Worm (Caenorhabditis elegans) whole organism, L2 larva: Measurements from ENCODE around the gene pqn-91.
"Not testable (repeated sequence)": the region's sequence is repeated elsewhere in the genome, so short reads cannot be mapped to it uniquely, and the experiment has no call there.

Source experiments
- C34F6.9 ChIP-seq: fragments of 150-350 bp; optimal IDR thresholded peaks from 2 replicates; lab custom pipeline; 2014; ENCODE audit warnings: missing biosample characterization, missing genetic modification characterization
- F13H6.1 ChIP-seq: sonication (generic microtip); optimal IDR thresholded peaks from 2 replicates; lab custom pipeline; 2016; ENCODE audit warnings: missing genetic modification characterization, missing compliant biosample characterization
- R02D3.7 ChIP-seq: fragments of 150-350 bp; optimal IDR thresholded peaks from 2 replicates; lab custom pipeline; 2014; ENCODE audit warnings: missing biosample characterization, missing genetic modification characterization
- Y55F3AM.14 ChIP-seq: fragments of 200-800 bp; sonication (Bioruptor generic); optimal IDR thresholded peaks from 2 replicates; lab custom pipeline; 2018; ENCODE audit warnings: mild to moderate bottlenecking, missing genetic modification characterization, missing compliant biosample characterization
- alr-1 ChIP-seq: fragments of 150-350 bp; optimal IDR thresholded peaks from 2 replicates; lab custom pipeline; 2014; ENCODE audit warnings: missing biosample characterization, missing genetic modification characterization
- aly-2 ChIP-seq: fragments of 150-350 bp; optimal IDR thresholded peaks from 2 replicates; lab custom pipeline; 2014; ENCODE audit warnings: missing biosample characterization, missing genetic modification characterization
- ama-1 ChIP-seq: fragments of 150-350 bp; optimal IDR thresholded peaks from 2 replicates; lab custom pipeline; 2018; ENCODE audit warnings: inconsistent platforms
- ceh-16 ChIP-seq: fragments of 150-350 bp; optimal IDR thresholded peaks from 2 replicates; lab custom pipeline; 2014; ENCODE audit warnings: missing biosample characterization, missing genetic modification characterization
- crh-2 ChIP-seq: sonication (generic microtip); optimal IDR thresholded peaks from 2 replicates; lab custom pipeline; 2017; ENCODE audit warnings: missing biosample characterization, missing genetic modification characterization
- dmd-4 ChIP-seq: sonication (generic microtip); optimal IDR thresholded peaks from 2 replicates; lab custom pipeline; 2017; ENCODE audit warnings: missing biosample characterization, missing genetic modification characterization
- egl-27 ChIP-seq: sonication (generic microtip); optimal IDR thresholded peaks from 3 replicates; lab custom pipeline; 2017; ENCODE audit warnings: missing biosample characterization, missing genetic modification reagents, missing genetic modification characterization
- elt-3 ChIP-seq: sonication (generic microtip); optimal IDR thresholded peaks from 2 replicates; lab custom pipeline; 2017; ENCODE audit warnings: missing biosample characterization, missing genetic modification characterization
- fos-1 ChIP-seq: fragments of 150-350 bp; optimal IDR thresholded peaks from 2 replicates; lab custom pipeline; 2014; ENCODE audit warnings: missing biosample characterization, missing genetic modification characterization
- lin-13 ChIP-seq: fragments of 150-350 bp; optimal IDR thresholded peaks from 2 replicates; lab custom pipeline; 2014; ENCODE audit warnings: missing biosample characterization, missing genetic modification reagents, missing genetic modification characterization
- lsy-2 ChIP-seq, 2 experiments: fragments of 150-350 bp in 1 of 2; sonication (generic microtip) in 1 of 2; optimal IDR thresholded peaks; 2 replicates each; lab custom pipeline; 2014 to 2017; ENCODE audit warnings: missing biosample characterization in 2 of 2, missing genetic modification characterization in 2 of 2
- mab-5 ChIP-seq: fragments of 150-350 bp; optimal IDR thresholded peaks from 2 replicates; lab custom pipeline; 2014; ENCODE audit warnings: missing biosample characterization, missing genetic modification characterization
- nhr-129 ChIP-seq: fragments of 150-350 bp; optimal IDR thresholded peaks from 2 replicates; lab custom pipeline; 2014; ENCODE audit warnings: missing biosample characterization, missing genetic modification characterization
- nhr-21 ChIP-seq: fragments of 150-350 bp; optimal IDR thresholded peaks from 2 replicates; lab custom pipeline; 2014; ENCODE audit warnings: missing biosample characterization, missing genetic modification characterization
- nhr-237 ChIP-seq: fragments of 150-350 bp; optimal IDR thresholded peaks from 2 replicates; lab custom pipeline; 2014; ENCODE audit warnings: missing biosample characterization, missing genetic modification characterization
- nhr-25 ChIP-seq: fragments of 150-350 bp; sonication (generic microtip); optimal IDR thresholded peaks from 3 replicates; lab custom pipeline; 2014; ENCODE audit warnings: missing biosample characterization, missing genetic modification characterization
- nhr-6 ChIP-seq: fragments of 150-350 bp; optimal IDR thresholded peaks from 2 replicates; lab custom pipeline; 2014; ENCODE audit warnings: missing biosample characterization, missing genetic modification characterization
- nhr-77 ChIP-seq: fragments of 150-350 bp; optimal IDR thresholded peaks from 2 replicates; lab custom pipeline; 2014; ENCODE audit warnings: missing biosample characterization, missing genetic modification characterization
- peb-1 ChIP-seq: fragments of 150-350 bp; optimal IDR thresholded peaks from 2 replicates; lab custom pipeline; 2014; ENCODE audit warnings: missing biosample characterization, missing genetic modification characterization
- sem-4 ChIP-seq: fragments of 150-350 bp; optimal IDR thresholded peaks from 2 replicates; lab custom pipeline; 2014; ENCODE audit warnings: missing biosample characterization, missing genetic modification reagents, missing genetic modification characterization
- skn-1 ChIP-seq: sonication (generic microtip); optimal IDR thresholded peaks from 2 replicates; lab custom pipeline; 2017; ENCODE audit warnings: missing biosample characterization, missing genetic modification characterization
- sma-3 ChIP-seq: sonication (generic microtip); optimal IDR thresholded peaks from 2 replicates; lab custom pipeline; 2016; ENCODE audit warnings: missing genetic modification reagents, missing genetic modification characterization, missing compliant biosample characterization
- snpc-4 ChIP-seq: fragments of 150-350 bp; optimal IDR thresholded peaks from 2 replicates; lab custom pipeline; 2014; ENCODE audit warnings: missing biosample characterization, missing genetic modification characterization
- unc-39 ChIP-seq: fragments of 150-350 bp; optimal IDR thresholded peaks from 2 replicates; lab custom pipeline; 2014; ENCODE audit warnings: missing biosample characterization, missing genetic modification characterization
- unc-55 ChIP-seq: fragments of 150-350 bp; sonication (generic microtip); optimal IDR thresholded peaks from 3 replicates; lab custom pipeline; 2014; ENCODE audit warnings: missing biosample characterization, missing genetic modification reagents, missing genetic modification characterization
- ztf-11 ChIP-seq: sonication (generic microtip); optimal IDR thresholded peaks from 2 replicates; lab custom pipeline; 2017; ENCODE audit warnings: missing biosample characterization, missing genetic modification characterization

pqn-91 gene

ce11 chrIV:15291162-15291561 is 545 bp upstream of the pqn-91 start, which contains the start of gene pqn-90:
Gene pqn-90 (minus strand): TSS chrIV:15291262.
- no peak for TF ChIP-seq elt-3 (tag; lab: Kevin White, UChicago)
- no peak for TF ChIP-seq crh-2 (tag; lab: Kevin White, UChicago)
- no peak for TF ChIP-seq nhr-237 (tag; lab: Kevin White, UChicago)
- TF ChIP-seq lsy-2 (tag; optimal IDR thresholded peaks at IDR 0.05; lab: Kevin White, UChicago): no peak

- no peak for TF ChIP-seq alr-1 (tag; lab: Kevin White, UChicago)
- no peak for TF ChIP-seq dmd-4 (tag; lab: Kevin White, UChicago)
- no peak for TF ChIP-seq nhr-129 (tag; lab: Kevin White, UChicago)
- TF ChIP-seq snpc-4 (tag; lab: Kevin White, UChicago): no peak
- no peak for TF ChIP-seq fos-1 (tag; lab: Kevin White, UChicago)
- TF ChIP-seq nhr-21 (tag; lab: Kevin White, UChicago): no peak
- TF ChIP-seq unc-55 (GFP tag; lab: Kevin White, UChicago): no peak
Measured at ce11 chrIV:15294040-15294439, 2.3 kb downstream of the pqn-91 start, which contains the start of gene Y73F8A.10. Gene Y73F8A.10 (plus strand): TSS chrIV:15294340.

- TF ChIP-seq lin-13 (GFP tag; lab: Kevin White, UChicago) (no peak), nhr-21 (tag; lab: Kevin White, UChicago) (no peak), sem-4 (tag; lab: Kevin White, UChicago) (no peak), sma-3 (no peak), unc-39 (tag; lab: Kevin White, UChicago) (no peak), skn-1 (tag; lab: Kevin White, UChicago) (no peak), R02D3.7 (tag; lab: Kevin White, UChicago) (no peak)
- TF ChIP-seq, all 48 proteins: peak for 0
Measured at ce11 chrIV:15300041-15300440, 8.3 kb downstream of the pqn-91 start.

- no peak for TF ChIP-seq ztf-11 (tag; lab: Kevin White, UChicago)
- TF ChIP-seq F13H6.1 (tag; lab: Kevin White, UChicago): no peak
- no peak for TF ChIP-seq sem-4 (tag; lab: Kevin White, UChicago)
- no peak for TF ChIP-seq elt-3 (tag; lab: Kevin White, UChicago)
- TF ChIP-seq alr-1 (tag; lab: Kevin White, UChicago): no peak
- TF ChIP-seq lsy-2 (tag; optimal IDR thresholded peaks at IDR 0.05; lab: Kevin White, UChicago): no peak
- no peak for TF ChIP-seq nhr-25
- no peak for TF ChIP-seq sma-3
- TF ChIP-seq peb-1: no peak
- TF ChIP-seq snpc-4 (tag; lab: Kevin White, UChicago): no peak
- TF ChIP-seq nhr-237 (tag; lab: Kevin White, UChicago): no peak
- no peak for TF ChIP-seq egl-27 (tag; lab: Kevin White, UChicago)
- no peak for TF ChIP-seq nhr-6 (tag; lab: Kevin White, UChicago)
- TF ChIP-seq aly-2: no peak
- no peak for TF ChIP-seq mab-5 (tag; lab: Kevin White, UChicago)
- no peak for TF ChIP-seq ceh-16 (tag; lab: Kevin White, UChicago)
- TF ChIP-seq ama-1 (lab: Kevin White, UChicago): no peak
- no peak for TF ChIP-seq skn-1 (tag; lab: Kevin White, UChicago)
- TF ChIP-seq nhr-21 (tag; lab: Kevin White, UChicago): no peak
- no peak for TF ChIP-seq Y55F3AM.14 (GFP tag; lab: Kevin White, UChicago)
Measured at ce11 chrIV:15302151-15302550, 10.4 kb downstream of the pqn-91 start, which contains the start of gene best-21. Gene best-21 (plus strand): TSS chrIV:15302451.

- not testable (repeated sequence) for TF ChIP-seq Y55F3AM.14 (GFP tag; lab: Kevin White, UChicago); unc-39 (tag; lab: Kevin White, UChicago); peb-1
Measured at ce11 chrIV:15311590-15311989, 19.9 kb downstream of the pqn-91 start, which contains the start of gene Y73F8A.12. Gene Y73F8A.12 (minus strand): TSS chrIV:15311690.

DNA sequence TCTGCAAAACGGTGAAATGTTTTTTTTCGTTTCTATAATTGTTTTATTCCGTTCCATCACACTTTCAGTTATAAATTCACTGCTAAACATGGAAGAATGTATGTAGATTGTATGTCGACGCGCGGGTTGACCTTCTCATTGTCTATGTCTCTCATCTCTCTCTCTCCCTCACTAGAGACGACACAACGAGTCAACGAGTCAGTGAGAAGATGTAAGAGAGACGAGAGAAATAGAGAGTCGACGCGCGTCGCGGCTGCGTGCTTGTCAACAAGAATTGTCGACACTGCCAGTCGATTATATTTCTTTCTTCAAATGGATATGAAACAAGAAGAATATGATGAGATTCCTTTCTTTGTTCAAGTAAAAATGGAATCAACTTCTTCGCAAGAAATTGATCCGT is 20.3 kb downstream of the pqn-91 start, which contains the start of gene Y73F8A.13:
Gene Y73F8A.13, plus strand, starts transcription at position 240 of the 400 bp plus-strand sequence.
- TF ChIP-seq C34F6.9 (tag; lab: Kevin White, UChicago) (peak; percentile 19), nhr-77 (tag; lab: Kevin White, UChicago) (no peak)

DNA sequence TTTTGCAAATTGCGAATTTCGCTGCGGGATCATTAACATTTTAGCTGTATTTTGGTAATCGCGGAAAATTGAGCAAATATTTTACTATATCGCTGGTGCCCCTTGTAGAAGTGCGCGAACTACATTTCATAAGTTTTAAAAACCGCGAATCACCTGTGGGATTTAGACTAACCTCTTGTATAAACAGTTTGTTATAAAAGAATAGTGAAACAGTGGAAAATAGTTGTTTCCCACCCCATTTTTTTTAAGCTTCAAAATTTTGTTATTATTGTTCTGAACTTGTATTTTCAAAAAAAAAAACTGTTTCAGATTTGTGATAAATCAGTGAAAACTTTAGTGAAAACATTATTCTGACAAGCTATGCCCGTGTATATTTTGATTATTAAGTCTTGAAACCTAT is 23.8 kb downstream of the pqn-91 start:
- no peak for TF ChIP-seq lsy-2 (tag; optimal IDR thresholded peaks at IDR 0.05; lab: Kevin White, UChicago)
- no peak for TF ChIP-seq alr-1 (tag; lab: Kevin White, UChicago)
